Worm (Caenorhabditis elegans) whole organism, mixed stage, embryonic: ENCODE results near the gene T24D5.4.
"Not testable (repeated sequence)": the region's sequence is repeated elsewhere in the genome, so short reads cannot be mapped to it uniquely, and the experiment has no call there.

Source experiments
- ceh-83 ChIP-seq: fragments of 200-800 bp; sonication (Bioruptor generic); optimal IDR thresholded peaks from 2 replicates; lab custom pipeline; 2018; ENCODE audit warnings: mild to moderate bottlenecking, missing genetic modification characterization, missing compliant biosample characterization
- nhr-12 ChIP-seq: fragments of 150-350 bp; optimal IDR thresholded peaks from 2 replicates; lab custom pipeline; 2014; ENCODE audit warnings: missing biosample characterization, missing genetic modification characterization
- unc-62 ChIP-seq: fragments of 150-350 bp; optimal IDR thresholded peaks from 2 replicates; lab custom pipeline; 2014; ENCODE audit warnings: missing biosample characterization, missing genetic modification reagents, missing genetic modification characterization
- ztf-11 ChIP-seq: fragments of 150-350 bp; optimal IDR thresholded peaks from 2 replicates; lab custom pipeline; 2014; ENCODE audit warnings: missing biosample characterization, missing genetic modification characterization

ce11 chrX:12613451-12613850, 16.5 kb downstream of the T24D5.4 start, which contains the start of gene R09A8.1:
- TF ChIP-seq ztf-11 (tag; lab: Kevin White, UChicago); unc-62; nhr-12 (tag; lab: Kevin White, UChicago); ceh-83 (GFP tag; lab: Kevin White, UChicago): not testable (repeated sequence)
